Fruit fly (Drosophila melanogaster) whole organism, prepupa: Measurements from ENCODE around the gene Adat1.

Source experiments
- CG11294 ChIP-seq: fragments of 200-800 bp; sonication (Bioruptor generic); IDR thresholded peaks from 2 replicates; pipeline ENCODE4 v1.3.6; 2022; ENCODE audit warnings: missing biosample characterization, missing genetic modification characterization
- CG11762 ChIP-seq: fragments of 200-800 bp; sonication (Bioruptor generic); optimal IDR thresholded peaks from 3 replicates; lab custom pipeline; 2016; ENCODE audit warnings: missing biosample characterization, missing genetic modification characterization; ENCODE audit not compliant: insufficient read depth
- CG11902 ChIP-seq: fragments of 200-800 bp; sonication (Bioruptor generic); optimal IDR thresholded peaks from 3 replicates; lab custom pipeline; 2016; ENCODE audit warnings: missing biosample characterization, missing genetic modification characterization
- CG1621 ChIP-seq: fragments of 200-800 bp; sonication (Bioruptor generic); optimal IDR thresholded peaks from 3 replicates; lab custom pipeline; 2018; ENCODE audit warnings: missing biosample characterization, mild to moderate bottlenecking, missing genetic modification characterization
- CG31627 ChIP-seq: fragments of 200-800 bp; sonication (Bioruptor generic); optimal IDR thresholded peaks from 3 replicates; lab custom pipeline; 2016; ENCODE audit warnings: missing biosample characterization, missing genetic modification characterization
- CG32006 ChIP-seq: fragments of 200-800 bp; sonication (Bioruptor generic); optimal IDR thresholded peaks from 3 replicates; lab custom pipeline; 2017; ENCODE audit warnings: missing biosample characterization, mild to moderate bottlenecking, missing genetic modification characterization
- CG3919 ChIP-seq: fragments of 200-800 bp; sonication (Bioruptor generic); optimal IDR thresholded peaks from 3 replicates; lab custom pipeline; 2016; ENCODE audit warnings: missing biosample characterization, missing genetic modification characterization
- CG6163 ChIP-seq: fragments of 200-800 bp; sonication (Bioruptor generic); IDR thresholded peaks from 3 replicates; pipeline ENCODE4 v1.3.6; 2022; ENCODE audit warnings: missing biosample characterization, missing genetic modification characterization
- CG6276 ChIP-seq: fragments of 200-800 bp; sonication (Bioruptor generic); optimal IDR thresholded peaks from 2 replicates; lab custom pipeline; 2017; ENCODE audit warnings: missing biosample characterization, mild to moderate bottlenecking, missing genetic modification characterization
- CG6808 ChIP-seq: fragments of 200-800 bp; sonication (Bioruptor generic); optimal IDR thresholded peaks from 3 replicates; lab custom pipeline; 2017; ENCODE audit warnings: missing biosample characterization, missing genetic modification characterization, mild to moderate bottlenecking, moderate library complexity, missing genetic modification reagents
- CG6854 ChIP-seq: fragments of 200-800 bp; sonication (Bioruptor generic); optimal IDR thresholded peaks from 2 replicates; lab custom pipeline; 2017; ENCODE audit warnings: missing biosample characterization, mild to moderate bottlenecking, missing genetic modification characterization
- CG8319 ChIP-seq: fragments of 200-800 bp; sonication (Bioruptor generic); optimal IDR thresholded peaks from 3 replicates; lab custom pipeline; 2016; ENCODE audit warnings: missing biosample characterization, missing genetic modification characterization
- CG8632 ChIP-seq: fragments of 200-800 bp; sonication (Bioruptor generic); optimal IDR thresholded peaks from 3 replicates; lab custom pipeline; 2016; ENCODE audit warnings: missing biosample characterization, missing genetic modification characterization
- CG9139 ChIP-seq: fragments of 200-800 bp; sonication (Bioruptor generic); optimal IDR thresholded peaks from 3 replicates; lab custom pipeline; 2017; ENCODE audit warnings: missing biosample characterization, mild to moderate bottlenecking, missing genetic modification characterization
- Eip75B ChIP-seq: fragments of 200-800 bp; sonication (Bioruptor generic); optimal IDR thresholded peaks from 3 replicates; lab custom pipeline; 2016; ENCODE audit warnings: missing biosample characterization, missing genetic modification characterization
- Ets96B ChIP-seq: fragments of 200-800 bp; optimal IDR thresholded peaks from 2 replicates; lab custom pipeline; 2019; ENCODE audit warnings: missing biosample characterization, mild to moderate bottlenecking, missing genetic modification characterization, moderate library complexity
- Gug ChIP-seq: fragments of 200-800 bp; sonication (Bioruptor generic); IDR thresholded peaks from 2 replicates; pipeline ENCODE4 v1.3.6; 2022; ENCODE audit warnings: missing biosample characterization, missing genetic modification characterization
- Hr39 ChIP-seq: fragments of 200-800 bp; sonication (Bioruptor generic); optimal IDR thresholded peaks from 2 replicates; lab custom pipeline; 2016; ENCODE audit warnings: missing biosample characterization, missing genetic modification characterization
- Hr4 ChIP-seq: fragments of 200-800 bp; sonication (Bioruptor generic); optimal IDR thresholded peaks from 3 replicates; lab custom pipeline; 2016; ENCODE audit warnings: missing biosample characterization, missing genetic modification characterization
- OdsH ChIP-seq: fragments of 200-800 bp; sonication (Bioruptor generic); optimal IDR thresholded peaks from 3 replicates; lab custom pipeline; 2016; ENCODE audit warnings: missing biosample characterization, missing genetic modification characterization
- Smox ChIP-seq: fragments of 200-800 bp; sonication (Bioruptor generic); optimal IDR thresholded peaks from 3 replicates; lab custom pipeline; 2016; ENCODE audit warnings: missing biosample characterization, missing genetic modification characterization
- cyc ChIP-seq: fragments of 200-800 bp; sonication (Bioruptor generic); optimal IDR thresholded peaks from 3 replicates; lab custom pipeline; 2016; ENCODE audit warnings: missing biosample characterization, missing genetic modification characterization
- dsx ChIP-seq: fragments of 200-800 bp; optimal IDR thresholded peaks from 3 replicates; lab custom pipeline; 2019; ENCODE audit warnings: missing biosample characterization, mild to moderate bottlenecking, missing genetic modification characterization, moderate library complexity; ENCODE audit not compliant: poor library complexity, severe bottlenecking
- eg ChIP-seq: fragments of 200-800 bp; sonication (Bioruptor generic); IDR thresholded peaks from 3 replicates; pipeline ENCODE4 v1.3.6; 2022; ENCODE audit warnings: missing biosample characterization, missing genetic modification characterization
- fkh ChIP-seq: fragments of 200-800 bp; sonication (Bioruptor generic); optimal IDR thresholded peaks from 3 replicates; lab custom pipeline; 2017; ENCODE audit warnings: missing biosample characterization, mild to moderate bottlenecking, missing genetic modification characterization, moderate library complexity
- pdm3 ChIP-seq: fragments of 200-800 bp; sonication (Bioruptor generic); optimal IDR thresholded peaks from 3 replicates; lab custom pipeline; 2016; ENCODE audit warnings: missing biosample characterization, missing genetic modification characterization
- salr ChIP-seq, 2 experiments: fragments of 200-800 bp; sonication (Bioruptor generic); optimal IDR thresholded peaks; 3 replicates each; lab custom pipeline; 2016 to 2018; ENCODE audit warnings: missing biosample characterization in 2 of 2, missing genetic modification characterization in 2 of 2, mild to moderate bottlenecking in 1 of 2
- spab ChIP-seq: fragments of 200-800 bp; sonication (Bioruptor generic); optimal IDR thresholded peaks from 2 replicates; lab custom pipeline; 2017; ENCODE audit warnings: missing biosample characterization, mild to moderate bottlenecking, missing genetic modification characterization, missing genetic modification reagents
- ss ChIP-seq, 2 experiments: fragments of 200-800 bp; sonication (Bioruptor generic); optimal IDR thresholded peaks; 2 replicates in 1 of 2; 3 replicates in 1 of 2; lab custom pipeline; 2017 to 2018; ENCODE audit warnings: mild to moderate bottlenecking in 2 of 2, missing biosample characterization in 2 of 2, missing genetic modification characterization in 2 of 2, moderate library complexity in 1 of 2
- svp ChIP-seq: fragments of 200-800 bp; sonication (Bioruptor generic); peaks from one replicate; lab custom pipeline; 2016; ENCODE audit warnings: missing biosample characterization, missing genetic modification characterization
- vri ChIP-seq: fragments of 200-800 bp; sonication (Bioruptor generic); optimal IDR thresholded peaks from 3 replicates; lab custom pipeline; 2016; ENCODE audit warnings: missing biosample characterization, mild to moderate bottlenecking, missing genetic modification characterization

Gene Adat1

dm6 chr2L:13803805-13804560 lies 7.3 kb downstream of the Adat1 start (continued):
- TF ChIP-seq Ets96B (tag; lab: Kevin White, UChicago) (no peak), vri (GFP tag; lab: Kevin White, UChicago) (peak; percentile 38), CG11762 (GFP tag; lab: Kevin White, UChicago) (no peak), svp (GFP tag; lab: Kevin White, UChicago) (no peak), spab (GFP tag; lab: Kevin White, UChicago) (no peak), Smox (GFP tag; lab: Kevin White, UChicago) (no peak), Gug (no peak), fkh (peak; percentile 28), CG32006 (GFP tag; lab: Kevin White, UChicago) (no peak), CG8319 (GFP tag; lab: Kevin White, UChicago) (no peak), CG1621 (tag; lab: Kevin White, UChicago) (no peak), cyc (GFP tag; lab: Kevin White, UChicago) (no peak), CG6163 (GFP tag; lab: Robert Waterston, UW) (no peak)

- TF ChIP-seq CG6808 (GFP tag; lab: Kevin White, UChicago), result no peak
- no peak for TF ChIP-seq CG6276 (GFP tag; lab: Kevin White, UChicago)
- peak; percentile 33; the same call in 1 of the 3 replicates for TF ChIP-seq eg (GFP tag; lab: Robert Waterston, UW)
- no peak for TF ChIP-seq CG6854 (GFP tag; lab: Kevin White, UChicago)
- peak; percentile 12 for TF ChIP-seq fkh
- no peak for TF ChIP-seq ss (GFP tag; optimal IDR thresholded peaks at IDR 0.05; lab: Kevin White, UChicago)
- TF ChIP-seq Gug, result no peak
- TF ChIP-seq vri (GFP tag; lab: Kevin White, UChicago), result no peak
- no peak for TF ChIP-seq CG9139
Measured at dm6 chr2L:13803032-13803661, 8.1 kb downstream of the Adat1 start, which contains the start of gene CAH1. CAH1 (plus strand) TSS chr2L:13803626.

dm6 chr2L:13802075-13802639 lies 9.1 kb downstream of the Adat1 start:
- TF ChIP-seq CG3919, result no peak
- TF ChIP-seq CG9139, result no peak
- no peak for TF ChIP-seq CG11902 (GFP tag; lab: Kevin White, UChicago)
- no peak for TF ChIP-seq dsx (GFP tag; lab: Kevin White, UChicago)
- TF ChIP-seq OdsH (GFP tag; lab: Kevin White, UChicago), result no peak
- no peak for TF ChIP-seq Eip75B (GFP tag; lab: Kevin White, UChicago)
- TF ChIP-seq CG8319 (GFP tag; lab: Kevin White, UChicago), result no peak
- TF ChIP-seq fkh, result no peak
- no peak for TF ChIP-seq CG11294 (GFP tag; lab: Robert Waterston, UW)
- TF ChIP-seq spab (GFP tag; lab: Kevin White, UChicago), result no peak
- TF ChIP-seq CG6854 (GFP tag; lab: Kevin White, UChicago), result no peak
- TF ChIP-seq Hr39 (GFP tag; lab: Kevin White, UChicago), result no peak
- no peak for TF ChIP-seq salr (GFP tag; optimal IDR thresholded peaks at IDR 0.05; lab: Kevin White, UChicago)
- no peak for TF ChIP-seq Hr4 (GFP tag; lab: Kevin White, UChicago)
- TF ChIP-seq CG32006 (GFP tag; lab: Kevin White, UChicago), result no peak
- no peak for TF ChIP-seq pdm3 (GFP tag; lab: Kevin White, UChicago)
- no peak for TF ChIP-seq CG8632

dm6 chr2L:13801166-13801565 lies 10.1 kb downstream of the Adat1 start:
- TF ChIP-seq CG8632 (no peak), fkh (peak; percentile 42), CG31627 (GFP tag; lab: Kevin White, UChicago) (no peak)
